Worm (Caenorhabditis elegans) whole organism, late embryonic: ENCODE data around the gene pigk-1.

Experiments
- ama-1 ChIP-seq: fragments of 150-350 bp; optimal IDR thresholded peaks from 2 replicates; lab custom pipeline; 2014
- ceh-14 ChIP-seq: sonication (generic microtip); optimal IDR thresholded peaks from 2 replicates; lab custom pipeline; 2016; ENCODE audit warnings: missing genotype, missing genetic modification characterization, missing compliant biosample characterization
- elt-2 ChIP-seq: sonication (generic microtip); optimal IDR thresholded peaks from 2 replicates; lab custom pipeline; 2016; ENCODE audit warnings: missing genetic modification reagents, missing genetic modification characterization, missing compliant biosample characterization
- ets-4 ChIP-seq: sonication (generic microtip); optimal IDR thresholded peaks from 2 replicates; lab custom pipeline; 2016; ENCODE audit warnings: missing genetic modification characterization, missing compliant biosample characterization
- fkh-10 ChIP-seq: fragments of 150-350 bp; optimal IDR thresholded peaks from 2 replicates; lab custom pipeline; 2014; ENCODE audit warnings: missing biosample characterization, missing genetic modification reagents, missing genetic modification characterization
- nhr-11 ChIP-seq: fragments of 150-350 bp; optimal IDR thresholded peaks from 2 replicates; lab custom pipeline; 2014; ENCODE audit warnings: missing biosample characterization, missing genetic modification characterization

- TF ChIP-seq ets-4 (tag; lab: Kevin White, UChicago) (no peak), ceh-14 (tag; lab: Kevin White, UChicago) (no peak), ama-1 (no peak), elt-2 (tag; lab: Kevin White, UChicago) (no peak), nhr-11 (tag; lab: Kevin White, UChicago) (no peak), fkh-10 (no peak)
Observed at ce11 chrIV:11124674-11125073, 14.9 kb upstream of the pigk-1 start, which contains the start of gene spo-11.
